Worm (Caenorhabditis elegans) whole organism, L2 larva: ENCODE measurements around the gene F54D5.23.

Experiments used
- C34F6.9 ChIP-seq: fragments of 150-350 bp; optimal IDR thresholded peaks from 2 replicates; lab custom pipeline; 2014; ENCODE audit warnings: missing biosample characterization, missing genetic modification characterization
- F13H6.1 ChIP-seq: sonication (generic microtip); optimal IDR thresholded peaks from 2 replicates; lab custom pipeline; 2016; ENCODE audit warnings: missing genetic modification characterization, missing compliant biosample characterization
- R02D3.7 ChIP-seq: fragments of 150-350 bp; optimal IDR thresholded peaks from 2 replicates; lab custom pipeline; 2014; ENCODE audit warnings: missing biosample characterization, missing genetic modification characterization
- Y55F3AM.14 ChIP-seq: fragments of 200-800 bp; sonication (Bioruptor generic); optimal IDR thresholded peaks from 2 replicates; lab custom pipeline; 2018; ENCODE audit warnings: mild to moderate bottlenecking, missing genetic modification characterization, missing compliant biosample characterization
- ZK546.5 ChIP-seq: sonication (generic microtip); optimal IDR thresholded peaks from 2 replicates; lab custom pipeline; 2017; ENCODE audit warnings: missing biosample characterization, missing genetic modification characterization
- alr-1 ChIP-seq: fragments of 150-350 bp; optimal IDR thresholded peaks from 2 replicates; lab custom pipeline; 2014; ENCODE audit warnings: missing biosample characterization, missing genetic modification characterization
- aly-2 ChIP-seq: fragments of 150-350 bp; optimal IDR thresholded peaks from 2 replicates; lab custom pipeline; 2014; ENCODE audit warnings: missing biosample characterization, missing genetic modification characterization
- ama-1 ChIP-seq: fragments of 150-350 bp; optimal IDR thresholded peaks from 2 replicates; lab custom pipeline; 2018; ENCODE audit warnings: inconsistent platforms
- ceh-16 ChIP-seq: fragments of 150-350 bp; optimal IDR thresholded peaks from 2 replicates; lab custom pipeline; 2014; ENCODE audit warnings: missing biosample characterization, missing genetic modification characterization
- crh-2 ChIP-seq: sonication (generic microtip); optimal IDR thresholded peaks from 2 replicates; lab custom pipeline; 2017; ENCODE audit warnings: missing biosample characterization, missing genetic modification characterization
- dmd-4 ChIP-seq: sonication (generic microtip); optimal IDR thresholded peaks from 2 replicates; lab custom pipeline; 2017; ENCODE audit warnings: missing biosample characterization, missing genetic modification characterization
- egl-27 ChIP-seq: sonication (generic microtip); optimal IDR thresholded peaks from 3 replicates; lab custom pipeline; 2017; ENCODE audit warnings: missing biosample characterization, missing genetic modification reagents, missing genetic modification characterization
- elt-3 ChIP-seq: sonication (generic microtip); optimal IDR thresholded peaks from 2 replicates; lab custom pipeline; 2017; ENCODE audit warnings: missing biosample characterization, missing genetic modification characterization
- fos-1 ChIP-seq: fragments of 150-350 bp; optimal IDR thresholded peaks from 2 replicates; lab custom pipeline; 2014; ENCODE audit warnings: missing biosample characterization, missing genetic modification characterization
- gmeb-1 ChIP-seq: fragments of 150-350 bp; optimal IDR thresholded peaks from 2 replicates; lab custom pipeline; 2014; ENCODE audit warnings: missing biosample characterization, missing genetic modification characterization
- lin-11 ChIP-seq: fragments of 150-350 bp; sonication (generic microtip); optimal IDR thresholded peaks from 2 replicates; lab custom pipeline; 2014; ENCODE audit warnings: missing biosample characterization, missing genetic modification characterization, inconsistent platforms, mixed read lengths
- lin-13 ChIP-seq: fragments of 150-350 bp; optimal IDR thresholded peaks from 2 replicates; lab custom pipeline; 2014; ENCODE audit warnings: missing biosample characterization, missing genetic modification reagents, missing genetic modification characterization
- lsy-2 ChIP-seq, 2 experiments: fragments of 150-350 bp in 1 of 2; sonication (generic microtip) in 1 of 2; optimal IDR thresholded peaks; 2 replicates each; lab custom pipeline; 2014 to 2017; ENCODE audit warnings: missing biosample characterization in 2 of 2, missing genetic modification characterization in 2 of 2
- mbf-1 ChIP-seq: sonication (generic microtip); optimal IDR thresholded peaks from 2 replicates; lab custom pipeline; 2017; ENCODE audit warnings: missing biosample characterization, missing genetic modification characterization
- mdl-1 ChIP-seq, 2 experiments: fragments of 150-350 bp in 1 of 2; sonication (generic microtip) in 1 of 2; optimal IDR thresholded peaks; 2 replicates each; lab custom pipeline; 2017; ENCODE audit warnings: missing biosample characterization in 2 of 2, missing genetic modification characterization in 2 of 2
- nhr-11 ChIP-seq: fragments of 150-350 bp; optimal IDR thresholded peaks from 2 replicates; lab custom pipeline; 2014; ENCODE audit warnings: missing biosample characterization, missing genetic modification characterization
- nhr-129 ChIP-seq: fragments of 150-350 bp; optimal IDR thresholded peaks from 2 replicates; lab custom pipeline; 2014; ENCODE audit warnings: missing biosample characterization, missing genetic modification characterization
- nhr-21 ChIP-seq: fragments of 150-350 bp; optimal IDR thresholded peaks from 2 replicates; lab custom pipeline; 2014; ENCODE audit warnings: missing biosample characterization, missing genetic modification characterization
- nhr-23 ChIP-seq: fragments of 150-350 bp; optimal IDR thresholded peaks from 2 replicates; lab custom pipeline; 2014; ENCODE audit warnings: missing biosample characterization, missing genetic modification reagents, missing genetic modification characterization
- nhr-6 ChIP-seq: fragments of 150-350 bp; optimal IDR thresholded peaks from 2 replicates; lab custom pipeline; 2014; ENCODE audit warnings: missing biosample characterization, missing genetic modification characterization
- nhr-77 ChIP-seq: fragments of 150-350 bp; optimal IDR thresholded peaks from 2 replicates; lab custom pipeline; 2014; ENCODE audit warnings: missing biosample characterization, missing genetic modification characterization
- sem-4 ChIP-seq: fragments of 150-350 bp; optimal IDR thresholded peaks from 2 replicates; lab custom pipeline; 2014; ENCODE audit warnings: missing biosample characterization, missing genetic modification reagents, missing genetic modification characterization
- sma-3 ChIP-seq: sonication (generic microtip); optimal IDR thresholded peaks from 2 replicates; lab custom pipeline; 2016; ENCODE audit warnings: missing genetic modification reagents, missing genetic modification characterization, missing compliant biosample characterization
- sma-9 ChIP-seq, 2 experiments: fragments of 150-350 bp in 1 of 2; sonication (generic microtip) in 1 of 2; optimal IDR thresholded peaks; 2 replicates each; lab custom pipeline; 2014 to 2016; ENCODE audit warnings: missing genetic modification characterization in 2 of 2, mild to moderate bottlenecking in 1 of 2, missing biosample characterization in 1 of 2, missing compliant biosample characterization in 1 of 2, missing genetic modification reagents in 1 of 2, moderate library complexity in 1 of 2
- unc-39 ChIP-seq: fragments of 150-350 bp; optimal IDR thresholded peaks from 2 replicates; lab custom pipeline; 2014; ENCODE audit warnings: missing biosample characterization, missing genetic modification characterization
- unc-55 ChIP-seq: fragments of 150-350 bp; sonication (generic microtip); optimal IDR thresholded peaks from 3 replicates; lab custom pipeline; 2014; ENCODE audit warnings: missing biosample characterization, missing genetic modification reagents, missing genetic modification characterization
- zag-1 ChIP-seq: fragments of 150-350 bp; optimal IDR thresholded peaks from 2 replicates; lab custom pipeline; 2014; ENCODE audit warnings: missing biosample characterization, missing genetic modification characterization
- ztf-1 ChIP-seq: fragments of 200-800 bp; sonication (Bioruptor generic); conservative IDR thresholded peaks from 2 replicates; pipeline ENCODE4 v1.3.6; 2022; ENCODE audit warnings: missing genetic modification characterization, missing compliant biosample characterization

F54D5.23 gene

ce11 chrII:11591558-11591957 lies 22.5 kb upstream of the F54D5.23 start:
- TF ChIP-seq gmeb-1 (tag; lab: Kevin White, UChicago), result no peak
- TF ChIP-seq dmd-4 (tag; lab: Kevin White, UChicago), result no peak
- TF ChIP-seq alr-1 (tag; lab: Kevin White, UChicago), result no peak
- no peak for TF ChIP-seq lin-11 (tag; lab: Kevin White, UChicago)
- no peak for TF ChIP-seq nhr-23 (tag; lab: Kevin White, UChicago)
- no peak for TF ChIP-seq elt-3

ce11 chrII:11588304-11588703 lies 19.2 kb upstream of the F54D5.23 start:
- TF ChIP-seq mbf-1 (tag; lab: Kevin White, UChicago) (no peak), fos-1 (no peak), mdl-1 (tag; optimal IDR thresholded peaks at IDR 0.05; lab: Kevin White, UChicago) (no peak), lin-11 (tag; lab: Kevin White, UChicago) (no peak), dmd-4 (tag; lab: Kevin White, UChicago) (no peak), aly-2 (tag; lab: Kevin White, UChicago) (no peak), sem-4 (tag; lab: Kevin White, UChicago) (no peak), nhr-21 (tag; lab: Kevin White, UChicago) (no peak), lsy-2 (tag; optimal IDR thresholded peaks at IDR 0.05; lab: Kevin White, UChicago) (no peak), C34F6.9 (no peak), nhr-11 (tag; lab: Kevin White, UChicago) (no peak), alr-1 (tag; lab: Kevin White, UChicago) (no peak), F13H6.1 (tag; lab: Kevin White, UChicago) (no peak), ama-1 (lab: Kevin White, UChicago) (no peak), ceh-16 (no peak)

ce11 chrII:11582698-11583097 lies 13.6 kb upstream of the F54D5.23 start, which contains the start of gene ints-7:
ints-7 (plus strand) TSS chrII:11582849.
- TF ChIP-seq ZK546.5 (tag; lab: Kevin White, UChicago) (no peak), lin-13 (GFP tag; lab: Kevin White, UChicago) (no peak), nhr-77 (tag; lab: Kevin White, UChicago) (no peak), nhr-6 (tag; lab: Kevin White, UChicago) (no peak), ztf-1 (GFP tag; lab: Robert Waterston, UW) (no peak), nhr-21 (tag; lab: Kevin White, UChicago) (no peak)
- TF ChIP-seq, all 48 proteins: peak for 0

ce11 chrII:11578327-11578726 lies 9.2 kb upstream of the F54D5.23 start, which contains the start of gene smc-6:
smc-6 (plus strand) TSS chrII:11578716.
- no peak for TF ChIP-seq sma-9 (GFP tag; optimal IDR thresholded peaks at IDR 0.05; lab: Kevin White, UChicago)
- TF ChIP-seq sma-9 (tag; optimal IDR thresholded peaks at IDR 0.05; lab: Kevin White, UChicago), result no peak
- no peak for TF ChIP-seq Y55F3AM.14
- peak; percentile 45 for TF ChIP-seq fos-1
- TF ChIP-seq C34F6.9, result peak; percentile 57
- no peak for TF ChIP-seq lsy-2 (tag; optimal IDR thresholded peaks at IDR 0.05; lab: Kevin White, UChicago)
- no peak for TF ChIP-seq R02D3.7 (tag; lab: Kevin White, UChicago)
- peak; percentile 85 for TF ChIP-seq unc-55 (GFP tag; lab: Kevin White, UChicago)
- no peak for TF ChIP-seq ztf-1 (GFP tag; lab: Robert Waterston, UW)
- peak; percentile 7 for TF ChIP-seq gmeb-1 (tag; lab: Kevin White, UChicago)
- TF ChIP-seq nhr-129 (tag; lab: Kevin White, UChicago), result peak; percentile 68
- TF ChIP-seq nhr-11 (tag; lab: Kevin White, UChicago), result no peak
- TF ChIP-seq aly-2 (tag; lab: Kevin White, UChicago), result no peak

- no peak for TF ChIP-seq lin-13 (GFP tag; lab: Kevin White, UChicago)
- TF ChIP-seq ama-1 (lab: Kevin White, UChicago), result no peak
- TF ChIP-seq egl-27 (tag; lab: Kevin White, UChicago), result no peak
- TF ChIP-seq F13H6.1 (tag; lab: Kevin White, UChicago), result no peak
- no peak for TF ChIP-seq nhr-11 (tag; lab: Kevin White, UChicago)
- TF ChIP-seq sma-3 (GFP tag; lab: Kevin White, UChicago), result no peak
- TF ChIP-seq C34F6.9, result no peak
- TF ChIP-seq nhr-77 (tag; lab: Kevin White, UChicago), result no peak
- TF ChIP-seq nhr-23 (tag; lab: Kevin White, UChicago), result no peak
- no peak for TF ChIP-seq mbf-1 (tag; lab: Kevin White, UChicago)
- TF ChIP-seq sma-9 (GFP tag; optimal IDR thresholded peaks at IDR 0.05; lab: Kevin White, UChicago), result no peak
- TF ChIP-seq sma-9 (tag; optimal IDR thresholded peaks at IDR 0.05; lab: Kevin White, UChicago), result no peak
- TF ChIP-seq crh-2 (tag; lab: Kevin White, UChicago), result no peak
- no peak for TF ChIP-seq Y55F3AM.14
- no peak for TF ChIP-seq zag-1
- TF ChIP-seq sem-4 (tag; lab: Kevin White, UChicago), result no peak
- TF ChIP-seq unc-39 (tag; lab: Kevin White, UChicago), result no peak
- TF ChIP-seq fos-1, result no peak
- TF ChIP-seq lsy-2 (tag; optimal IDR thresholded peaks at IDR 0.05; lab: Kevin White, UChicago), result no peak
Observed at ce11 chrII:11577861-11578260, 8.8 kb upstream of the F54D5.23 start.
